Worm (Caenorhabditis elegans): ENCODE data around the gene clc-28.

Gene clc-28

DNA sequence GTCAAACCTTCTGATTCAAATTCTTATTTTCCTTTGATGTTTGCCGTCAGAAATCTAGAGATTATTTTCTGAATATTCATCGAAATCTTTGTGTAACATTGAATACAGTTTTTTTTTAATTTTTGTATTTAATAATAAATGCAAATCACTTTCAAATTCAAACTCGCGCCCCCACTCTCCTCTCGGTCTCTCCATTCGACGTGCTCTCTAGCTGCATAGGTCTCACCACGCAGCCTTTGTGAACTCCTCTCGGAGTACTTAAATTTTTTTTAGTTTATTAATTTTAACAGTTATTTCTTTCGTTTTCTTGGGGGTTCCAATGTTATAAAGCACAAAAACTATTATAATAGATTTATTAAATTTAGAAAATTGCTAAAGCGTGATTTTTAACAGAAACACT is 30.9 kb upstream of the clc-28 start:
- TF ChIP-seq dpl-1 (GFP tag; optimal IDR thresholded peaks at IDR 0.05) = peak; percentile 37
- peak; percentile 24 for TF ChIP-seq mes-2 (tag; optimal IDR thresholded peaks at IDR 0.05; ENCODE audit: poor library complexity, severe bottlenecking)
- TF ChIP-seq dmd-8 (GFP tag; IDR thresholded peaks at IDR 0.05) = no peak

DNA sequence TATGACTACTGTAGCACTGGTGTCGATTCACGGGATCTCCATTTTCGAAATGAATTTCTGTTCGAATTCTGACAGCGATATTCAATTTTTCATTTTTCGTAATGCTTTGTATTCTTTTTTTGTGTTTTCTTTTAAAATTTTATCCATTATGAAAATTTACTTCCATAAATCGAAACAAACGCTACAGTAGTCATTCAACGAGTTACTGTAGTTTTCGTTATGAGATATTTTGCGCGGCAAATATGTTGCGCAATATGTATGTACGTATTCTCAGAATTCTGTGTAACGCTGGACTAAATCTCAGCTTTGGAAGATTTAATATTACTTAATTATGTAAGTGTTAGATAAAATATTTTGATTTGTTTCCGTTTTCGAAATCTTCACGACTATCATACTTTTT is 29.9 kb upstream of the clc-28 start:
- no peak for TF ChIP-seq Y48G9A.11 (GFP tag; IDR thresholded peaks at IDR 0.05)
- no peak for TF ChIP-seq nhr-10 (tag; optimal IDR thresholded peaks at IDR 0.05)
- no peak for TF ChIP-seq dmd-9 (GFP tag; IDR thresholded peaks at IDR 0.05)
- TF ChIP-seq php-3 (GFP tag; IDR thresholded peaks at IDR 0.05) = no peak
- TF ChIP-seq daf-12 (tag; optimal IDR thresholded peaks at IDR 0.05) = no peak
- no peak for TF ChIP-seq snpc-1.2 (GFP tag; IDR thresholded peaks at IDR 0.05)
- TF ChIP-seq dpl-1 (GFP tag; optimal IDR thresholded peaks at IDR 0.05) = no peak
- no peak for TF ChIP-seq ces-1 (GFP tag; optimal IDR thresholded peaks at IDR 0.05)
- no peak for TF ChIP-seq hif-1 (tag; optimal IDR thresholded peaks at IDR 0.05)
- no peak for TF ChIP-seq zag-1 (tag; optimal IDR thresholded peaks at IDR 0.05)
- no peak for TF ChIP-seq duxl-1 (tag; optimal IDR thresholded peaks at IDR 0.05; ENCODE audit: poor library complexity)
- no peak for TF ChIP-seq ztf-7 (tag; optimal IDR thresholded peaks at IDR 0.05)
- TF ChIP-seq nhr-28 (tag; optimal IDR thresholded peaks at IDR 0.05) = no peak
- no peak for TF ChIP-seq mxl-2 (GFP tag; conservative IDR thresholded peaks at IDR 0.05)
- TF ChIP-seq lin-13 (GFP tag; optimal IDR thresholded peaks at IDR 0.05) = no peak
- TF ChIP-seq madf-9 (GFP tag; conservative IDR thresholded peaks at IDR 0.05) = no peak
- no peak for TF ChIP-seq daf-16 (GFP tag; optimal IDR thresholded peaks at IDR 0.05)
- no peak for TF ChIP-seq daf-16 (tag; optimal IDR thresholded peaks at IDR 0.05)
- no peak for TF ChIP-seq F10B5.3 (tag; optimal IDR thresholded peaks at IDR 0.05)
- TF ChIP-seq madf-5 (GFP tag; IDR thresholded peaks at IDR 0.05) = no peak
- TF ChIP-seq pha-4 (GFP tag; IDR thresholded peaks at IDR 0.05) = no peak
- no peak for TF ChIP-seq pha-4 (tag; optimal IDR thresholded peaks at IDR 0.05)

DNA sequence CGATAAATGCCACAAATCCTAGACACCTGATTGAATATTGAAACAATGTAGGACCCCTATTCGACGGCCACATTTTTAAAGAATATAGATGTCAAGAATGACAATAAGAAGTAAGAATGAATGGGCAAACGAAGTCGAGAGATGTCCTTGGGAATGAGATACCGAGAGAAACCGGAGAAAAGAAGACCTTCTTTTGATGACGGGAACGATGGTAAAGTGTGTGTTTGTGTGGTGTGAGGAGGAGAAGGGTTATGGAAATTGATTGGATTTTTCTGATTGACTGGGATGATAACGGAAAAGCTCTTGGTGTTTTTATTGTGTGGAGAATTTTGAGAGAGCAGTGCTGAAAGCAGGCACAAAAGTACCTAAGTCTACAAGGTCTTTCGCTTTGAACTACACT is 29.3 kb upstream of the clc-28 start, which contains the start of gene R05D3.9:
TSS of gene R05D3.9 (minus strand) at position 101 of the 400 bp plus-strand sequence.
- TF ChIP-seq F10B5.3 (tag; optimal IDR thresholded peaks at IDR 0.05) (no peak), tag-97 (GFP tag; IDR thresholded peaks at IDR 0.05) (no peak), tra-1 (GFP tag; IDR thresholded peaks at IDR 0.05) (no peak), ceh-62 (tag; optimal IDR thresholded peaks at IDR 0.05) (no peak), pqm-1 (tag; optimal IDR thresholded peaks at IDR 0.05) (no peak), snpc-1.2 (GFP tag; IDR thresholded peaks at IDR 0.05) (no peak), zfp-2 (tag; optimal IDR thresholded peaks at IDR 0.05) (no peak), dpl-1 (GFP tag; optimal IDR thresholded peaks at IDR 0.05) (no peak), aha-1 (tag) (no peak), ceh-82 (tag; optimal IDR thresholded peaks at IDR 0.05) (no peak), madf-5 (GFP tag; IDR thresholded peaks at IDR 0.05) (no peak), unc-39 (tag; optimal IDR thresholded peaks at IDR 0.05) (no peak), jun-1 (tag; optimal IDR thresholded peaks at IDR 0.05) (no peak), zip-11 (GFP tag; IDR thresholded peaks at IDR 0.05) (no peak), ceh-32 (tag; optimal IDR thresholded peaks at IDR 0.05; ENCODE audit: poor library complexity) (no peak), set-16 (GFP tag; IDR thresholded peaks at IDR 0.05) (no peak), nhr-11 (tag; optimal IDR thresholded peaks at IDR 0.05) (no peak), nhr-237 (tag; optimal IDR thresholded peaks at IDR 0.05) (no peak), nhr-42 (GFP tag; IDR thresholded peaks at IDR 0.05) (no peak), D1046.2 (GFP tag; IDR thresholded peaks at IDR 0.05) (no peak)

Data from whole organism, L4 larva.